Worm (Caenorhabditis elegans) whole organism, L3 larva: ENCODE results near the gene srx-108.

Experiments
- ama-1 ChIP-seq: fragments of 150-350 bp; optimal IDR thresholded peaks from 2 replicates; lab custom pipeline; 2018
- elt-3 ChIP-seq, 3 experiments: fragments of 150-350 bp in 1 of 3; sonication (generic microtip) in 2 of 3; optimal IDR thresholded peaks; 2 replicates in 2 of 3; 4 replicates in 1 of 3; lab custom pipeline; 2014 to 2017; ENCODE audit warnings: missing biosample characterization in 3 of 3, missing genetic modification characterization in 3 of 3
- nhr-237 ChIP-seq: fragments of 150-350 bp; optimal IDR thresholded peaks from 2 replicates; lab custom pipeline; 2014; ENCODE audit warnings: missing biosample characterization, missing genetic modification characterization
- nhr-28 ChIP-seq: fragments of 150-350 bp; optimal IDR thresholded peaks from 2 replicates; lab custom pipeline; 2014; ENCODE audit warnings: missing biosample characterization, missing genetic modification characterization
- pha-4 ChIP-seq: fragments of 150-350 bp; optimal IDR thresholded peaks from 2 replicates; lab custom pipeline; 2014; ENCODE audit warnings: missing biosample characterization, missing genetic modification reagents, missing genetic modification characterization

ce11 chrII:3716961-3717360 is 11.5 kb downstream of the srx-108 start, which contains the start of gene fbxc-52:
- TF ChIP-seq nhr-28 (tag; lab: Kevin White, UChicago) (no peak), elt-3 (tag; optimal IDR thresholded peaks at IDR 0.05; lab: Kevin White, UChicago) (no peak), pha-4 (tag; lab: Kevin White, UChicago) (no peak), nhr-237 (no peak), ama-1 (lab: Kevin White, UChicago) (no peak)
